Worm (Caenorhabditis elegans) whole organism, midembryonic: ENCODE measurements around the gene ZK795.3.

ENCODE experiments used
- T22C8.4 ChIP-seq: fragments of 200-800 bp; sonication (Bioruptor generic); IDR thresholded peaks from 2 replicates; pipeline ENCODE4 v1.3.6; 2022; ENCODE audit warnings: missing genetic modification characterization, missing compliant biosample characterization
- flt-1 ChIP-seq: fragments of 200-800 bp; sonication (Bioruptor generic); IDR thresholded peaks from 2 replicates; pipeline ENCODE4 v1.3.6; 2022; ENCODE audit warnings: missing genetic modification characterization, missing compliant biosample characterization
- klf-2 ChIP-seq: fragments of 200-800 bp; sonication (Bioruptor generic); conservative IDR thresholded peaks from 2 replicates; pipeline ENCODE4 v1.3.6; 2022; ENCODE audit warnings: missing genetic modification reagents, missing genetic modification characterization, missing compliant biosample characterization
- med-1 ChIP-seq: sonication (generic microtip); optimal IDR thresholded peaks from 2 replicates; lab custom pipeline; 2017; ENCODE audit warnings: missing genetic modification characterization, mild to moderate bottlenecking, missing compliant biosample characterization, antibody characterized with exemption, missing genetic modification reagents; ENCODE audit not compliant: insufficient read depth
- ref-1 ChIP-seq: fragments of 200-800 bp; sonication (Bioruptor generic); conservative IDR thresholded peaks from 2 replicates; pipeline ENCODE4 v1.3.6; 2022; ENCODE audit warnings: missing genetic modification reagents, missing genetic modification characterization, missing compliant biosample characterization
- tab-1 ChIP-seq: fragments of 200-800 bp; sonication (Bioruptor generic); IDR thresholded peaks from 2 replicates; pipeline ENCODE4 v1.3.6; 2022; ENCODE audit warnings: missing genetic modification characterization, missing compliant biosample characterization
- ztf-23 ChIP-seq: fragments of 200-800 bp; sonication (Bioruptor generic); IDR thresholded peaks from 2 replicates; pipeline ENCODE4 v1.3.6; 2022; ENCODE audit warnings: missing genetic modification reagents, missing genetic modification characterization, missing compliant biosample characterization
- ztf-29 ChIP-seq: fragments of 200-800 bp; sonication (Bioruptor generic); IDR thresholded peaks from 2 replicates; pipeline ENCODE4 v1.3.6; 2022; ENCODE audit warnings: missing genetic modification reagents, missing genetic modification characterization, missing compliant biosample characterization

DNA sequence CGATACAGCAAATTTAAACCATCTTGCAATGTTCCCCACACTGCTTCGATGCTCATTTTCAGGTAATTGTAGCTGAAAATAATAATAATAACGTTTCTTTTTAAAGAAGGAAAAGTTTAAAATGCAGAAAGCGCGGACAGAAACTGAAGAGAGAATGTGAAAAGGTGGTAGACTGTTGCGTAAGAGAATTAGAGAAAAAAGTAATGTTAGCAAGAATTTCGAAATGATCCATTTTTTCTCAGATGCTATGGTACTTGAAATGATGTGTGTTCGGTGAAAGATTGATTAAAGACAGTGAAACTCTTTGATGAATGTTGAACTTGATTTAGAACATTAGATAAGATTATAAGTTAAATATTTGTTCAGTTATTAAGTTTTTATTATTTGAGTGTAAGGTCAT is 31.2 kb downstream of the ZK795.3 start, which contains the start of gene cul-6:
- TF ChIP-seq ztf-29 (GFP tag; lab: Robert Waterston, UW) (no peak), klf-2 (no peak), flt-1 (no peak), ztf-23 (GFP tag; lab: Robert Waterston, UW) (no peak), T22C8.4 (GFP tag; lab: Robert Waterston, UW) (no peak), ref-1 (GFP tag; lab: Robert Waterston, UW) (no peak), med-1 (GFP tag; lab: Kevin White, UChicago) (no peak), tab-1 (GFP tag; lab: Robert Waterston, UW) (no peak)
